Worm (Caenorhabditis elegans) whole organism, young adult: Measurements from ENCODE around the gene C47E8.11.

Source experiments
- F33H1.4 ChIP-seq: fragments of 200-800 bp; sonication (Bioruptor generic); IDR thresholded peaks from 2 replicates; pipeline ENCODE4 v1.3.6; 2022; ENCODE audit warnings: missing genetic modification reagents, missing genetic modification characterization, missing compliant biosample characterization
- F49E8.2 ChIP-seq: sonication (generic microtip); optimal IDR thresholded peaks from 3 replicates; lab custom pipeline; 2017; ENCODE audit warnings: missing genetic modification characterization, mild to moderate bottlenecking, missing compliant biosample characterization, antibody characterized with exemption, moderate library complexity; ENCODE audit not compliant: insufficient read depth
- aptf-3 ChIP-seq: fragments of 200-800 bp; sonication (Bioruptor generic); IDR thresholded peaks from 2 replicates; pipeline ENCODE4 v1.3.6; 2022; ENCODE audit warnings: missing genetic modification characterization, missing compliant biosample characterization
- attf-3 ChIP-seq: fragments of 200-800 bp; sonication (Bioruptor generic); conservative IDR thresholded peaks from 2 replicates; pipeline ENCODE4 v1.3.6; 2022; ENCODE audit warnings: missing genetic modification reagents, missing genetic modification characterization, missing compliant biosample characterization
- let-607 ChIP-seq, 2 experiments: fragments of 200-800 bp in 1 of 2; sonication (Bioruptor generic) in 1 of 2; sonication (generic microtip) in 1 of 2; optimal IDR thresholded peaks; 2 replicates each; lab custom pipeline; 2016 to 2018; ENCODE audit warnings: mild to moderate bottlenecking in 2 of 2, missing compliant biosample characterization in 2 of 2, missing genetic modification characterization in 2 of 2, moderate library complexity in 2 of 2, missing genotype in 1 of 2
- nhr-90 ChIP-seq: sonication (generic microtip); optimal IDR thresholded peaks from 2 replicates; lab custom pipeline; 2016; ENCODE audit warnings: missing genotype, mild to moderate bottlenecking, missing genetic modification characterization, missing compliant biosample characterization
- unc-62 ChIP-seq: fragments of 150-350 bp; optimal IDR thresholded peaks from 2 replicates; lab custom pipeline; 2014; ENCODE audit warnings: missing biosample characterization, missing genetic modification reagents, missing genetic modification characterization

DNA sequence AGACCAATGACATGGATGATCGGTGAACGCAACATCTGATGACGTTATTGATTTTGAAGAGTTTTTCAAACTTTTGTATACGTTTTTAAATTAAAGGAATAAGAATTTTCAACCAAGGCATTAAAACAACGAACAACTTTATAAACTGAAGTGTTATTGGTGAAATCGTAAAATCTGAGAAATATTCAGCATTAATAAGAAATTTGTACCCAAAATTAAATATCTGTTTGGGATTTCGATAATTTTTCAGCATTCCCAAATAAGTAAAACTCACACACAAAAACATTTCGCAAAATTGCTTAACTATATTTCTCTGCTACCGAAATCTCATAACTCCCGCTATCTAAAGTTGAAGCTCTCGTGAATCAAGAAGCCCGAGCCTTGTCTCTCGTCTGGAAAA, 28.8 kb upstream of the C47E8.11 start:
- TF ChIP-seq F49E8.2 (tag; lab: Kevin White, UChicago): no peak
- TF ChIP-seq F33H1.4 (GFP tag; lab: Robert Waterston, UW): no peak
- no peak for TF ChIP-seq let-607 (tag; optimal IDR thresholded peaks at IDR 0.05; lab: Kevin White, UChicago)
- no peak for TF ChIP-seq aptf-3 (GFP tag; lab: Robert Waterston, UW)
- no peak for TF ChIP-seq attf-3
- TF ChIP-seq nhr-90 (tag; lab: Kevin White, UChicago): no peak
- TF ChIP-seq unc-62 (GFP tag; lab: Kevin White, UChicago): no peak
